Worm (Caenorhabditis elegans): Measurements from ENCODE around the gene Y61A9LA.1.

DNA sequence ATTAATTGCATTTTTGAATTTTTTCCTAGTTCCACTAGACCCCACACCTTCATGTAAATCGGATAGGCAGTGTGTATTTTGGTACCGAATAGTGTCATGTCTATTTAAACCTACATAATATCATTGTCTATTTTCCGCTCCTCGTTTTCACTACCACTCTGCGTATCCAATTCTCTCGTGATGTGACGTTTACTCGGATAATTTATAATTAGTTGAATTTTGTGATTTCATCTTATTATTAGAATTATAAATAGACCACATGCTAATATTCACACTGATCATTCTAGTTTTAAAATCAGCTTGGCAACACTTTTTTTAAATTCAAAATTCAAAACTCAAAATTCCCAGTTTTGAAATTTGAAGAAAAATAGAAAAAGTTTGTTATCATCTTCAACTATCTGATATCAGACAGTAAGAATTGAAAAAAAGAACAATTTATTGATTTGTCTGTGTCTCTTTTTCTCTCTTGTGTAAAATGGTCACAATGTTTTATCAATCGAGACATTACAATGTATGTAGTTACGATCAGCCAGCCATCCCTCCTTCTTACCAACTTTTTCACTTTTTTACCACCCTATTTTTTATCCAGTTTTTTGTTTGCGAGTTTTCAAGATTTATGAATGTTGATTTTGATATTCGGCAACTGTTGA, 55.5 kb downstream of the Y61A9LA.1 start:
- TF ChIP-seq snpc-4 (tag; optimal IDR thresholded peaks at IDR 0.05) (no peak), lin-15B (tag; optimal IDR thresholded peaks at IDR 0.05) (no peak), ama-1 (optimal IDR thresholded peaks at IDR 0.05) (no peak), mep-1 (tag; optimal IDR thresholded peaks at IDR 0.05) (no peak), nhr-20 (tag; optimal IDR thresholded peaks at IDR 0.05) (peak; percentile 23), tbx-2 (tag; optimal IDR thresholded peaks at IDR 0.05) (no peak)
